Fruit fly (Drosophila melanogaster) whole organism, embryonic: ENCODE data around the gene kel.

Experiments used
- CG11504 ChIP-seq: fragments of 200-800 bp; sonication (Bioruptor generic); optimal IDR thresholded peaks from 3 replicates; lab custom pipeline; 2019; ENCODE audit warnings: missing biosample characterization, mild to moderate bottlenecking, missing genetic modification characterization, moderate library complexity
- CG12155 ChIP-seq: fragments of 200-800 bp; sonication (Bioruptor generic); optimal IDR thresholded peaks from 3 replicates; lab custom pipeline; 2016; ENCODE audit warnings: missing biosample characterization, missing genetic modification characterization
- CG12942 ChIP-seq: fragments of 200-800 bp; sonication (Bioruptor generic); optimal IDR thresholded peaks from 3 replicates; lab custom pipeline; 2016; ENCODE audit warnings: missing biosample characterization, missing genetic modification characterization
- CG13894 ChIP-seq: fragments of 200-800 bp; sonication (Bioruptor generic); optimal IDR thresholded peaks from 3 replicates; lab custom pipeline; 2018; ENCODE audit warnings: missing biosample characterization, mild to moderate bottlenecking, missing genetic modification characterization, moderate library complexity
- CG15514 ChIP-seq: fragments of 200-800 bp; sonication (Bioruptor generic); optimal IDR thresholded peaks from 3 replicates; lab custom pipeline; 2017; ENCODE audit warnings: missing biosample characterization, missing genetic modification characterization, mild to moderate bottlenecking, moderate library complexity, missing genetic modification reagents
- CG17328 ChIP-seq: fragments of 200-800 bp; sonication (Bioruptor generic); IDR thresholded peaks from 2 replicates; pipeline ENCODE4 v1.3.6; 2022; ENCODE audit warnings: missing biosample characterization, missing genetic modification characterization
- CG18599 ChIP-seq: fragments of 200-800 bp; sonication (Bioruptor generic); optimal IDR thresholded peaks from 3 replicates; lab custom pipeline; 2017; ENCODE audit warnings: missing biosample characterization, missing genetic modification characterization, mild to moderate bottlenecking, moderate library complexity, missing genetic modification reagents
- CG2120 ChIP-seq: fragments of 200-800 bp; sonication (Bioruptor generic); optimal IDR thresholded peaks from 3 replicates; lab custom pipeline; 2016; ENCODE audit warnings: missing biosample characterization, missing genetic modification characterization
- CG2678 ChIP-seq: fragments of 200-800 bp; sonication (Bioruptor generic); optimal IDR thresholded peaks from 3 replicates; lab custom pipeline; 2019; ENCODE audit warnings: missing biosample characterization, mild to moderate bottlenecking, missing genetic modification characterization, moderate library complexity
- CG31441 ChIP-seq: fragments of 200-800 bp; sonication (Bioruptor generic); IDR thresholded peaks from 2 replicates; pipeline ENCODE4 v1.3.6; 2022; ENCODE audit warnings: missing biosample characterization, missing genetic modification characterization
- CG32772 ChIP-seq: fragments of 200-800 bp; sonication (Bioruptor generic); IDR thresholded peaks from 2 replicates; pipeline ENCODE4 v1.3.6; 2022; ENCODE audit warnings: missing biosample characterization, missing genetic modification characterization
- CG5953 ChIP-seq: fragments of 200-800 bp; sonication (Bioruptor generic); IDR thresholded peaks from 2 replicates; pipeline ENCODE4 v1.3.6; 2022; ENCODE audit warnings: missing biosample characterization, missing genetic modification characterization
- CG6765 ChIP-seq: fragments of 200-800 bp; sonication (Bioruptor generic); optimal IDR thresholded peaks from 3 replicates; lab custom pipeline; 2017; ENCODE audit warnings: missing biosample characterization, mild to moderate bottlenecking, missing genetic modification characterization
- CG6813 ChIP-seq: fragments of 200-800 bp; sonication (Bioruptor generic); optimal IDR thresholded peaks from 2 replicates; lab custom pipeline; 2017; ENCODE audit warnings: missing biosample characterization, missing genetic modification characterization, mild to moderate bottlenecking, moderate library complexity, missing genetic modification reagents
- CG7745 ChIP-seq: fragments of 200-800 bp; sonication (Bioruptor generic); optimal IDR thresholded peaks from 2 replicates; lab custom pipeline; 2018; ENCODE audit warnings: missing biosample characterization, mild to moderate bottlenecking, missing genetic modification characterization, moderate library complexity
- CG7786 ChIP-seq: fragments of 200-800 bp; sonication (Bioruptor generic); optimal IDR thresholded peaks from 2 replicates; lab custom pipeline; 2016; ENCODE audit warnings: missing biosample characterization, missing genetic modification characterization
- CG8290 ChIP-seq, 3 experiments: fragments of 200-800 bp; sonication (Bioruptor generic); optimal IDR thresholded peaks; 2 replicates each; lab custom pipeline; 2016 to 2019; ENCODE audit warnings: missing biosample characterization in 3 of 3, missing genetic modification characterization in 3 of 3, mild to moderate bottlenecking in 2 of 3, moderate library complexity in 1 of 3
- CG8359 ChIP-seq: fragments of 200-800 bp; sonication (Bioruptor generic); optimal IDR thresholded peaks from 2 replicates; lab custom pipeline; 2017; ENCODE audit warnings: missing biosample characterization, mild to moderate bottlenecking, missing genetic modification characterization, borderline replicate concordance
- CG9932 ChIP-seq: fragments of 200-800 bp; sonication (Bioruptor generic); IDR thresholded peaks from 2 replicates; pipeline ENCODE4 v1.3.6; 2022; ENCODE audit warnings: missing biosample characterization, missing genetic modification characterization
- E2f1 ChIP-seq: fragments of 200-800 bp; sonication (Bioruptor generic); IDR thresholded peaks from 2 replicates; pipeline ENCODE4 v1.3.6; 2022; ENCODE audit warnings: missing biosample characterization, missing genetic modification characterization
- ERR ChIP-seq: fragments of 200-800 bp; sonication (Bioruptor generic); optimal IDR thresholded peaks from 2 replicates; lab custom pipeline; 2016; ENCODE audit warnings: missing biosample characterization, missing genetic modification characterization
- Gug ChIP-seq: fragments of 200-800 bp; sonication (Bioruptor generic); IDR thresholded peaks from 4 replicates; pipeline ENCODE4 v1.3.6; 2022; ENCODE audit warnings: missing biosample characterization, missing genetic modification characterization
- Hmr ChIP-seq: fragments of 200-800 bp; sonication (Bioruptor generic); optimal IDR thresholded peaks from 3 replicates; lab custom pipeline; 2017; ENCODE audit warnings: mild to moderate bottlenecking, missing biosample characterization, missing genetic modification reagents, missing genetic modification characterization
- NC2α ChIP-seq: fragments of 200-800 bp; sonication (Bioruptor generic); optimal IDR thresholded peaks from 2 replicates; lab custom pipeline; 2016; ENCODE audit warnings: missing biosample characterization, missing genetic modification characterization
- Oli ChIP-seq: fragments of 200-800 bp; sonication (Bioruptor generic); optimal IDR thresholded peaks from 2 replicates; lab custom pipeline; 2018; ENCODE audit warnings: missing biosample characterization, mild to moderate bottlenecking, missing genetic modification characterization, moderate library complexity
- Pdp1 ChIP-seq, 2 experiments: fragments of 200-800 bp; sonication (Bioruptor generic); optimal IDR thresholded peaks; 3 replicates each; lab custom pipeline; 2016; ENCODE audit warnings: missing biosample characterization in 2 of 2, missing genetic modification characterization in 2 of 2, mild to moderate bottlenecking in 1 of 2, moderate library complexity in 1 of 2
- Ptx1 ChIP-seq: fragments of 200-800 bp; sonication (Bioruptor generic); IDR thresholded peaks from 2 replicates; pipeline ENCODE4 v1.3.6; 2022; ENCODE audit warnings: missing biosample characterization, missing genetic modification characterization
- Rfx ChIP-seq: fragments of 200-800 bp; sonication (Bioruptor generic); IDR thresholded peaks from 2 replicates; pipeline ENCODE4 v1.3.6; 2022; ENCODE audit warnings: missing biosample characterization, missing genetic modification characterization
- Rx ChIP-seq: fragments of 200-800 bp; sonication (Bioruptor generic); IDR thresholded peaks from 2 replicates; pipeline ENCODE4 v1.3.6; 2022; ENCODE audit warnings: missing biosample characterization, missing genetic modification characterization
- Taf1 ChIP-seq: fragments of 200-800 bp; sonication (Bioruptor generic); IDR thresholded peaks from 2 replicates; pipeline ENCODE4 v1.3.6; 2022; ENCODE audit warnings: missing biosample characterization, missing genetic modification characterization
- Xbp1 ChIP-seq: fragments of 200-800 bp; sonication (Bioruptor generic); optimal IDR thresholded peaks from 3 replicates; lab custom pipeline; 2016; ENCODE audit warnings: missing biosample characterization, mild to moderate bottlenecking, missing genetic modification characterization
- amos ChIP-seq: fragments of 200-800 bp; sonication (Bioruptor generic); IDR thresholded peaks from 2 replicates; pipeline ENCODE4 v1.3.6; 2022; ENCODE audit warnings: missing biosample characterization, missing genetic modification characterization; ENCODE audit not compliant: partially characterized antibody
- bcd ChIP-seq: fragments of 200-800 bp; sonication (Bioruptor generic); optimal IDR thresholded peaks from 2 replicates; lab custom pipeline; 2017; ENCODE audit warnings: missing biosample characterization, mild to moderate bottlenecking, missing genetic modification characterization
- caup ChIP-seq: fragments of 200-800 bp; sonication (Bioruptor generic); optimal IDR thresholded peaks from 3 replicates; lab custom pipeline; 2017; ENCODE audit warnings: missing biosample characterization, mild to moderate bottlenecking, missing genetic modification characterization, moderate library complexity; ENCODE audit not compliant: severe bottlenecking
- chm ChIP-seq: fragments of 200-800 bp; sonication (Bioruptor generic); IDR thresholded peaks from 2 replicates; pipeline ENCODE4 v1.3.6; 2022; ENCODE audit warnings: missing biosample characterization, missing genetic modification characterization
- dan ChIP-seq: fragments of 200-800 bp; sonication (Bioruptor generic); IDR thresholded peaks from 2 replicates; pipeline ENCODE4 v1.3.6; 2022; ENCODE audit warnings: missing biosample characterization, missing genetic modification characterization
- ham ChIP-seq: fragments of 200-800 bp; sonication (Bioruptor generic); IDR thresholded peaks from 2 replicates; pipeline ENCODE4 v1.3.6; 2022; ENCODE audit warnings: missing biosample characterization, missing genetic modification characterization
- ind ChIP-seq: fragments of 200-800 bp; sonication (Bioruptor generic); optimal IDR thresholded peaks from 3 replicates; lab custom pipeline; 2016; ENCODE audit warnings: missing biosample characterization, missing genetic modification characterization
- jing ChIP-seq: fragments of 200-800 bp; sonication (Bioruptor generic); optimal IDR thresholded peaks from 2 replicates; lab custom pipeline; 2018; ENCODE audit warnings: missing biosample characterization, mild to moderate bottlenecking, missing genetic modification characterization
- jumu ChIP-seq: fragments of 200-800 bp; sonication (Bioruptor generic); optimal IDR thresholded peaks from 3 replicates; lab custom pipeline; 2016; ENCODE audit warnings: missing biosample characterization, missing genetic modification characterization
- mam ChIP-seq: fragments of 200-800 bp; sonication (Bioruptor generic); optimal IDR thresholded peaks from 3 replicates; lab custom pipeline; 2016; ENCODE audit warnings: missing biosample characterization, missing genetic modification characterization
- org-1 ChIP-seq: fragments of 200-800 bp; sonication (Bioruptor generic); optimal IDR thresholded peaks from 2 replicates; lab custom pipeline; 2017; ENCODE audit warnings: missing biosample characterization, missing genetic modification characterization
- pnt ChIP-seq: fragments of 200-800 bp; sonication (Bioruptor generic); optimal IDR thresholded peaks from 3 replicates; lab custom pipeline; 2016; ENCODE audit warnings: missing biosample characterization, missing genetic modification characterization
- repo ChIP-seq: fragments of 200-800 bp; sonication (Bioruptor generic); optimal IDR thresholded peaks from 2 replicates; lab custom pipeline; 2016; ENCODE audit warnings: missing biosample characterization, missing genetic modification characterization
- sc ChIP-seq, 3 experiments: fragments of >200 bp in 2 of 3; fragments of 200-800 bp in 1 of 3; sonication (Bioruptor generic) in 1 of 3; optimal IDR thresholded peaks; 2 replicates in 2 of 3; 3 replicates in 1 of 3; lab custom pipeline; 2017; ENCODE audit warnings: mild to moderate bottlenecking in 1 of 3, missing biosample characterization in 1 of 3, missing genetic modification characterization in 1 of 3, missing genetic modification reagents in 1 of 3
- scrt ChIP-seq: fragments of 200-800 bp; sonication (Bioruptor generic); optimal IDR thresholded peaks from 2 replicates; lab custom pipeline; 2018; ENCODE audit warnings: missing biosample characterization, mild to moderate bottlenecking, missing genetic modification characterization, moderate library complexity
- sisA ChIP-seq: fragments of 200-800 bp; sonication (Bioruptor generic); IDR thresholded peaks from 2 replicates; pipeline ENCODE4 v1.3.6; 2022; ENCODE audit warnings: missing biosample characterization, missing genetic modification characterization
- slp2 ChIP-seq: fragments of 200-800 bp; sonication (Bioruptor generic); optimal IDR thresholded peaks from 2 replicates; lab custom pipeline; 2016; ENCODE audit warnings: missing biosample characterization, missing genetic modification characterization
- sqz ChIP-seq: fragments of 200-800 bp; sonication (Bioruptor generic); optimal IDR thresholded peaks from 3 replicates; lab custom pipeline; 2018; ENCODE audit warnings: missing biosample characterization, mild to moderate bottlenecking, missing genetic modification characterization
- trem ChIP-seq: fragments of 200-800 bp; optimal IDR thresholded peaks from 3 replicates; lab custom pipeline; 2019; ENCODE audit warnings: missing biosample characterization, mild to moderate bottlenecking, missing genetic modification characterization, moderate library complexity

Gene kel

dm6 chr2L:18186695-18187094, 48.8 kb upstream of the kel start (continued):
- TF ChIP-seq Oli (peak; percentile 19), CG15514 (GFP tag; lab: Kevin White, UChicago) (peak; percentile 24), CG31441 (GFP tag; lab: Robert Waterston, UW) (no peak), NC2α (no peak), chm (GFP tag; lab: Robert Waterston, UW) (no peak), mam (GFP tag; lab: Kevin White, UChicago) (peak; percentile 20), CG6765 (GFP tag; lab: Kevin White, UChicago) (no peak), caup (GFP tag; lab: Kevin White, UChicago) (peak; percentile 32), trem (no peak), CG11504 (tag; lab: Kevin White, UChicago) (peak; percentile 53), CG13894 (tag; lab: Kevin White, UChicago) (no peak), Hmr (GFP tag; lab: Kevin White, UChicago) (peak; percentile 33), dan (GFP tag; lab: Robert Waterston, UW) (no peak), sc (optimal IDR thresholded peaks at IDR 0.05; lab: Kevin White, UChicago) (no peak), sc (GFP tag; optimal IDR thresholded peaks at IDR 0.05; lab: Kevin White, UChicago) (no peak), pnt (GFP tag; lab: Kevin White, UChicago) (peak; percentile 15), jing (GFP tag; lab: Kevin White, UChicago) (peak; percentile 4), CG7786 (peak; percentile 4), ham (GFP tag; lab: Robert Waterston, UW) (no peak), CG12942 (GFP tag; lab: Kevin White, UChicago) (no peak), ERR (GFP tag; lab: Kevin White, UChicago) (no peak), Ptx1 (GFP tag; lab: Robert Waterston, UW) (peak; percentile 42), Gug (GFP tag; lab: Robert Waterston, UW) (no peak), CG32772 (0 out of 2 replicates have a peak, but pooled peaks have one; percentile 9), CG2678 (tag; lab: Kevin White, UChicago) (peak; percentile 48), ind (GFP tag; lab: Kevin White, UChicago) (peak; percentile 19), sqz (no peak), bcd (no peak), CG9932 (peak; percentile 17; the same call in 1 of the 2 replicates), CG6813 (GFP tag; lab: Kevin White, UChicago) (no peak), amos (GFP tag; lab: Robert Waterston, UW) (no peak), Rx (no peak), CG7745 (no peak), CG2120 (GFP tag; lab: Kevin White, UChicago) (peak; percentile 46), E2f1 (GFP tag; lab: Robert Waterston, UW) (0 out of 2 replicates have a peak, but pooled peaks have one; percentile 9), Rfx (GFP tag; lab: Robert Waterston, UW) (no peak), CG5953 (GFP tag; lab: Robert Waterston, UW) (no peak), org-1 (no peak), Taf1 (GFP tag; lab: Robert Waterston, UW) (no peak), Xbp1 (GFP tag; lab: Kevin White, UChicago) (peak; percentile 9), scrt (peak; percentile 9), CG18599 (GFP tag; lab: Kevin White, UChicago) (peak; percentile 68), jumu (peak; percentile 10), CG17328 (GFP tag; lab: Robert Waterston, UW) (no peak), CG8290 (GFP tag; optimal IDR thresholded peaks at IDR 0.05; lab: Kevin White, UChicago) (no peak), CG8290 (tag; optimal IDR thresholded peaks at IDR 0.05; lab: Kevin White, UChicago) (peak in 1 of 2 experiments; percentile 39), repo (GFP tag; lab: Kevin White, UChicago) (no peak), slp2 (GFP tag; lab: Kevin White, UChicago) (peak; percentile 0), Pdp1 (GFP tag; optimal IDR thresholded peaks at IDR 0.05; lab: Kevin White, UChicago) (peak in 1 of 2 experiments; percentile 20), CG8359 (GFP tag; lab: Kevin White, UChicago) (no peak), CG12155 (no peak), sisA (peak; percentile 66)
